Worm (Caenorhabditis elegans) whole organism, L2 larva: ENCODE results near the gene cyh-1.
A peak's percentile ranks its signal among the peaks of the same experiment; 100 is the strongest.

Source experiments
- ZK546.5 ChIP-seq: sonication (generic microtip); optimal IDR thresholded peaks from 2 replicates; lab custom pipeline; 2017; ENCODE audit warnings: missing biosample characterization, missing genetic modification characterization
- elt-1 ChIP-seq: fragments of 150-350 bp; optimal IDR thresholded peaks from 2 replicates; lab custom pipeline; 2014; ENCODE audit warnings: missing biosample characterization, missing genetic modification characterization
- lin-13 ChIP-seq: fragments of 150-350 bp; optimal IDR thresholded peaks from 2 replicates; lab custom pipeline; 2014; ENCODE audit warnings: missing biosample characterization, missing genetic modification reagents, missing genetic modification characterization
- lsy-2 ChIP-seq, 2 experiments: fragments of 150-350 bp in 1 of 2; sonication (generic microtip) in 1 of 2; optimal IDR thresholded peaks; 2 replicates each; lab custom pipeline; 2014 to 2017; ENCODE audit warnings: missing biosample characterization in 2 of 2, missing genetic modification characterization in 2 of 2
- mdl-1 ChIP-seq, 2 experiments: fragments of 150-350 bp in 1 of 2; sonication (generic microtip) in 1 of 2; optimal IDR thresholded peaks; 2 replicates each; lab custom pipeline; 2017; ENCODE audit warnings: missing biosample characterization in 2 of 2, missing genetic modification characterization in 2 of 2
- nhr-12 ChIP-seq: fragments of 150-350 bp; optimal IDR thresholded peaks from 2 replicates; lab custom pipeline; 2014; ENCODE audit warnings: missing biosample characterization, missing genetic modification characterization
- nhr-23 ChIP-seq: fragments of 150-350 bp; optimal IDR thresholded peaks from 2 replicates; lab custom pipeline; 2014; ENCODE audit warnings: missing biosample characterization, missing genetic modification reagents, missing genetic modification characterization
- sma-9 ChIP-seq, 2 experiments: fragments of 150-350 bp in 1 of 2; sonication (generic microtip) in 1 of 2; optimal IDR thresholded peaks; 2 replicates each; lab custom pipeline; 2014 to 2016; ENCODE audit warnings: missing genetic modification characterization in 2 of 2, mild to moderate bottlenecking in 1 of 2, missing biosample characterization in 1 of 2, missing compliant biosample characterization in 1 of 2, missing genetic modification reagents in 1 of 2, moderate library complexity in 1 of 2
- unc-39 ChIP-seq: fragments of 150-350 bp; optimal IDR thresholded peaks from 2 replicates; lab custom pipeline; 2014; ENCODE audit warnings: missing biosample characterization, missing genetic modification characterization
- ztf-11 ChIP-seq: sonication (generic microtip); optimal IDR thresholded peaks from 2 replicates; lab custom pipeline; 2017; ENCODE audit warnings: missing biosample characterization, missing genetic modification characterization

DNA sequence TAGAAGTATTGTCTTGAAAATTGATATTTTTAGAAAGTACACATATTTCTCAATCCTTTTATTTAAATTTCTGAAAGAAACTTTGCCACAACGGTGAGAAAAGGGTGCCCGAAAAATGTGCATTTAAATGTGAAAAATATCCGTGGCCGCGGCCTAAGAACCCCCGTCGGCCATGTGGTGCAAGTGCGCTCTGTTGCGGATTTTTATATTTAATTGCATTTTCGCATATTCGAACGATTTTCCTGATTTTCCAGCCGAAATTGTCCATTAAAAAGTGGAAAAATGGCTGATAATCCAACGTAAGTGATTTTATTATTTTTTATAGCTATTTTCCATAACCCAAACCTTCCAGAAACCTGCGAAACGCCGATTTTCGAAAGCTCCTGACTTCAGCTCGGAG lies 22.6 kb upstream of the cyh-1 start, which contains the start of gene smu-2:
- TF ChIP-seq ztf-11 (tag; lab: Kevin White, UChicago) (no peak), elt-1 (tag; lab: Kevin White, UChicago) (no peak), lin-13 (GFP tag; lab: Kevin White, UChicago) (peak; percentile 74), nhr-23 (tag; lab: Kevin White, UChicago) (no peak), ZK546.5 (no peak), unc-39 (tag; lab: Kevin White, UChicago) (no peak), sma-9 (GFP tag; optimal IDR thresholded peaks at IDR 0.05; lab: Kevin White, UChicago) (no peak), sma-9 (tag; optimal IDR thresholded peaks at IDR 0.05; lab: Kevin White, UChicago) (no peak), mdl-1 (tag; optimal IDR thresholded peaks at IDR 0.05; lab: Kevin White, UChicago) (no peak), nhr-12 (no peak), lsy-2 (tag; optimal IDR thresholded peaks at IDR 0.05; lab: Kevin White, UChicago) (peak in 1 of 2 experiments; percentile 37)
